Comparison of ENCODE assay signal across 6 worm cellular contexts in the genomic region with DNA sequence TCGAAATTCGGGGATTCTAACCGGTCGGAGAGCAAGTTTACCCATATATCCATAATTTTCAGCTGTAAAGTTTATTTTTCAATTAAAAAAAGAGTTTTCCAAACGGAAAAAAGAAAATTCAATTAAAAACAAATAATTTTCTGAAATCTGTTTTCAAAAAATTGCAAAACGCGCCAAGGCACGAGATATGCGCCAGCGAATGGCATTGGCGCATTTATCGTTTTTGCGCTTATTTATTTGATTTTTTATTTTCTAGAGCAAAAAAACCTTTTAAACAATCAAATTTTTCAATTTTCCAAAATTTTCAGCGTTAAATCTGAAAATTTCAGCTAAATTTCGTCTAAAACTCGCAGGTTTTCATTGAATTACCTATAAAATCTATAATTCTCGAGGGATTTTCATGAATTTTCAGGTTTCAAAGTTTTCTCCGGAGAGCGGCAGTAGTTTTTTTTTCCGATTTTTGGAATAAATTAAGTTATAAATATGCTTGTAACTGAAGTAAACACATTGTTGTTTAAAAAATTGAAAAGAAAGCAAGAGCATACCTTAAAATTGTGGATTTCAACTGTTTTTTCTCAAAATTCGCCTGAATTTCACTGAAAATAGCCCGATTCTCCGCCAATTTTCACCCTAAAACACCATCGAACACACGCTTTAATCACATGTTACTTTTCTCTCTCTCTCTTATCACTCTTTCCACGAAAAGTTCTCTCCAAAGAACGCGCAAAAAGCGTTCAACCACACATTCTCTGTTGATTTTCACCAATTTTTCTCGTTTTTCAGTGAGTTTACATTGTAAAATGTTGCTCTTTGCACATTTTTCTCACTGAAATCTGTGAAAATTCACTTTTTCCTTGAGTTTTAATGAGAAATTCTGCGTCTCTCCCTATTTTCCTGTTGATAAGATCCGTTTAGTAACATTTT.
A peak's percentile ranks its signal among the peaks of the same experiment; 100 is the strongest.
TF ChIP-seq lines count a peak whose summit lies in the region.

Gene B0432.10 (minus strand): TSS at position 649 of the 924 bp plus-strand sequence.

TF ChIP-seq in whole organism, L1 larva, 84 proteins besides CTCF, POLR2A, EP300 and RAD21 (continued from another document and continues in another):
- TF ChIP-seq sup-37 (GFP tag; optimal IDR thresholded peaks at IDR 0.05; lab: Kevin White, UChicago) (peak; percentile 60), snu-23 (GFP tag; optimal IDR thresholded peaks at IDR 0.05; lab: Kevin White, UChicago) (peak; percentile 93), mab-9 (GFP tag; IDR thresholded peaks at IDR 0.05; lab: Robert Waterston, UW) (peak; percentile 82), lin-15B (tag; optimal IDR thresholded peaks at IDR 0.05; lab: Kevin White, UChicago) (peak; percentile 82), elt-2 (tag; optimal IDR thresholded peaks at IDR 0.05; lab: Kevin White, UChicago) (peak; percentile 52), nhr-11 (tag; optimal IDR thresholded peaks at IDR 0.05; lab: Kevin White, UChicago) (peak; percentile 69), fkh-8 (tag; optimal IDR thresholded peaks at IDR 0.05; lab: Kevin White, UChicago) (peak; percentile 80), alr-1 (tag; optimal IDR thresholded peaks at IDR 0.05; lab: Kevin White, UChicago; ENCODE audit: borderline replicate concordance) (no peak), C04F5.9 (tag; optimal IDR thresholded peaks at IDR 0.05; lab: Kevin White, UChicago) (peak; percentile 65), blmp-1 (tag; optimal IDR thresholded peaks at IDR 0.05; lab: Kevin White, UChicago) (peak; percentile 77), pag-3 (tag; optimal IDR thresholded peaks at IDR 0.05; lab: Kevin White, UChicago; ENCODE audit: borderline replicate concordance, insufficient read depth) (no peak), vab-15 (tag; optimal IDR thresholded peaks at IDR 0.05; lab: Kevin White, UChicago) (no peak), ceh-8 (GFP tag; optimal IDR thresholded peaks at IDR 0.05; lab: Kevin White, UChicago) (peak; percentile 61), zip-4 (GFP tag; optimal IDR thresholded peaks at IDR 0.05; lab: Kevin White, UChicago) (peak; percentile 55), sptf-1 (tag; optimal IDR thresholded peaks at IDR 0.05; lab: Kevin White, UChicago) (no peak), mep-1 (tag; optimal IDR thresholded peaks at IDR 0.05; lab: Kevin White, UChicago) (peak; percentile 99), isw-1 (GFP tag; IDR thresholded peaks at IDR 0.05; lab: Robert Waterston, UW) (peak; percentile 82), nhr-71 (tag; optimal IDR thresholded peaks at IDR 0.05; lab: Kevin White, UChicago) (peak; percentile 91), F16B12.6 (tag; optimal IDR thresholded peaks at IDR 0.05; lab: Kevin White, UChicago) (peak; percentile 64)

TF ChIP-seq in whole organism, L2 larva, 48 proteins besides CTCF, POLR2A, EP300 and RAD21 (continued from another document and continues in another):
- TF ChIP-seq blmp-1 (tag; optimal IDR thresholded peaks at IDR 0.05; lab: Kevin White, UChicago; ENCODE audit: insufficient read depth), result no peak
- TF ChIP-seq ztf-4 (tag; optimal IDR thresholded peaks at IDR 0.05; lab: Kevin White, UChicago), result no peak
- TF ChIP-seq nhr-25 (tag; optimal IDR thresholded peaks at IDR 0.05; lab: Kevin White, UChicago), result peak; percentile 82
- TF ChIP-seq nhr-10 (tag; optimal IDR thresholded peaks at IDR 0.05; lab: Kevin White, UChicago), result no peak
- peak; percentile 87 for TF ChIP-seq lin-13 (GFP tag; optimal IDR thresholded peaks at IDR 0.05; lab: Kevin White, UChicago)
- peak; percentile 74 for TF ChIP-seq sma-3 (GFP tag; optimal IDR thresholded peaks at IDR 0.05; lab: Kevin White, UChicago)
- no peak for TF ChIP-seq lin-39 (tag; optimal IDR thresholded peaks at IDR 0.05; lab: Kevin White, UChicago)
- no peak for TF ChIP-seq aly-2 (tag; optimal IDR thresholded peaks at IDR 0.05; lab: Kevin White, UChicago)
- TF ChIP-seq peb-1 (tag; optimal IDR thresholded peaks at IDR 0.05; lab: Kevin White, UChicago), result no peak
- peak; percentile 77 for TF ChIP-seq sem-4 (tag; optimal IDR thresholded peaks at IDR 0.05; lab: Kevin White, UChicago)
- TF ChIP-seq lsy-2 (tag; optimal IDR thresholded peaks at IDR 0.05; lab: Kevin White, UChicago), result peak; percentile 81 to 92
- peak; percentile 58 for TF ChIP-seq nhr-129 (tag; optimal IDR thresholded peaks at IDR 0.05; lab: Kevin White, UChicago)
- TF ChIP-seq gmeb-1 (tag; optimal IDR thresholded peaks at IDR 0.05; lab: Kevin White, UChicago), result peak; percentile 97
- TF ChIP-seq nhr-77 (tag; optimal IDR thresholded peaks at IDR 0.05; lab: Kevin White, UChicago), result peak; percentile 37
- TF ChIP-seq mbf-1 (tag; optimal IDR thresholded peaks at IDR 0.05; lab: Kevin White, UChicago), result no peak
- peak; percentile 78 for TF ChIP-seq nhr-6 (tag; optimal IDR thresholded peaks at IDR 0.05; lab: Kevin White, UChicago)
- no peak for TF ChIP-seq nhr-23 (tag; optimal IDR thresholded peaks at IDR 0.05; lab: Kevin White, UChicago)
- peak; percentile 74 for TF ChIP-seq F13H6.1 (tag; optimal IDR thresholded peaks at IDR 0.05; lab: Kevin White, UChicago)
- no peak for TF ChIP-seq ama-1 (optimal IDR thresholded peaks at IDR 0.05; lab: Kevin White, UChicago)
- TF ChIP-seq dmd-4 (tag; optimal IDR thresholded peaks at IDR 0.05; lab: Kevin White, UChicago), result no peak

TF ChIP-seq in whole organism, L3 larva, 47 proteins besides CTCF, POLR2A, EP300 and RAD21 (continued from another document and continues in another):
- peak; percentile 56 for TF ChIP-seq R02D3.7 (tag; optimal IDR thresholded peaks at IDR 0.05; lab: Kevin White, UChicago)
- TF ChIP-seq nhr-23 (tag; optimal IDR thresholded peaks at IDR 0.05; lab: Kevin White, UChicago), result peak; percentile 90
- TF ChIP-seq zag-1 (tag; optimal IDR thresholded peaks at IDR 0.05; lab: Kevin White, UChicago), result no peak
- TF ChIP-seq lsy-12 (tag; optimal IDR thresholded peaks at IDR 0.05; lab: Kevin White, UChicago), result peak; percentile 42
- peak; percentile 94 for TF ChIP-seq pha-4 (tag; optimal IDR thresholded peaks at IDR 0.05; lab: Kevin White, UChicago)
- TF ChIP-seq eor-1 (tag; optimal IDR thresholded peaks at IDR 0.05; lab: Kevin White, UChicago), result no peak
- no peak for TF ChIP-seq nhr-77 (tag; optimal IDR thresholded peaks at IDR 0.05; lab: Kevin White, UChicago)
- no peak for TF ChIP-seq nhr-67 (tag; optimal IDR thresholded peaks at IDR 0.05; lab: Kevin White, UChicago)
- no peak for TF ChIP-seq nhr-28 (tag; optimal IDR thresholded peaks at IDR 0.05; lab: Kevin White, UChicago)
- TF ChIP-seq unc-62 (GFP tag; optimal IDR thresholded peaks at IDR 0.05; lab: Kevin White, UChicago), result no peak
- TF ChIP-seq lin-39 (tag; optimal IDR thresholded peaks at IDR 0.05; lab: Kevin White, UChicago), result peak; percentile 26
- TF ChIP-seq ztf-11 (tag; optimal IDR thresholded peaks at IDR 0.05; lab: Kevin White, UChicago), result no peak
- no peak for TF ChIP-seq nhr-237 (tag; optimal IDR thresholded peaks at IDR 0.05; lab: Kevin White, UChicago)
- TF ChIP-seq ceh-28 (tag; optimal IDR thresholded peaks at IDR 0.05; lab: Kevin White, UChicago), result peak; percentile 18
- peak; percentile 91 for TF ChIP-seq pqm-1 (tag; optimal IDR thresholded peaks at IDR 0.05; lab: Kevin White, UChicago)
- TF ChIP-seq fkh-2 (tag; optimal IDR thresholded peaks at IDR 0.05; lab: Kevin White, UChicago), result no peak
- TF ChIP-seq nhr-11 (tag; optimal IDR thresholded peaks at IDR 0.05; lab: Kevin White, UChicago), result no peak
- TF ChIP-seq snpc-4 (tag; optimal IDR thresholded peaks at IDR 0.05; lab: Kevin White, UChicago), result peak; percentile 91
- TF ChIP-seq nhr-12 (tag; optimal IDR thresholded peaks at IDR 0.05; lab: Kevin White, UChicago), result no peak
- TF ChIP-seq mdl-1 (tag; optimal IDR thresholded peaks at IDR 0.05; lab: Kevin White, UChicago), result no peak
- no peak for TF ChIP-seq ceh-16 (tag; optimal IDR thresholded peaks at IDR 0.05; lab: Kevin White, UChicago)
- no peak for TF ChIP-seq ceh-9 (tag; optimal IDR thresholded peaks at IDR 0.05; lab: Kevin White, UChicago)

TF ChIP-seq in whole organism, L4 larva, 104 proteins besides CTCF, POLR2A, EP300 and RAD21 (continued from another document and continues in another):
- TF ChIP-seq pha-4 (GFP tag; IDR thresholded peaks at IDR 0.05; lab: Robert Waterston, UW) (peak; percentile 51; the same call in 1 of the 2 replicates), pha-4 (tag; optimal IDR thresholded peaks at IDR 0.05; lab: Kevin White, UChicago) (peak; percentile 92), lsy-2 (tag; optimal IDR thresholded peaks at IDR 0.05; lab: Kevin White, UChicago) (peak in 1 of 2 experiments; percentile 91), nhr-11 (tag; optimal IDR thresholded peaks at IDR 0.05; lab: Kevin White, UChicago) (peak; percentile 25), unc-39 (tag; optimal IDR thresholded peaks at IDR 0.05; lab: Kevin White, UChicago) (no peak), dmd-6 (GFP tag; IDR thresholded peaks at IDR 0.05; lab: Robert Waterston, UW) (peak; percentile 71), lin-13 (GFP tag; optimal IDR thresholded peaks at IDR 0.05; lab: Kevin White, UChicago) (peak; percentile 62), aha-1 (tag; lab: Kevin White, UChicago) (peak; percentile 95), arid-1 (GFP tag; conservative IDR thresholded peaks at IDR 0.05; lab: Robert Waterston, UW) (0 out of 2 replicates have a peak, but pooled peaks have one; percentile 44), ceh-20 (GFP tag; IDR thresholded peaks at IDR 0.05; lab: Robert Waterston, UW) (peak; percentile 62; the same call in 1 of the 2 replicates), T26A8.4 (GFP tag; IDR thresholded peaks at IDR 0.05; lab: Robert Waterston, UW) (peak; percentile 69; the same call in 1 of the 2 replicates), lin-38 (GFP tag; IDR thresholded peaks at IDR 0.05; lab: Robert Waterston, UW) (peak; percentile 86), set-16 (GFP tag; IDR thresholded peaks at IDR 0.05; lab: Robert Waterston, UW) (no peak), rbr-2 (tag; optimal IDR thresholded peaks at IDR 0.05; lab: Kevin White, UChicago) (peak; percentile 64), T20F7.1 (GFP tag; optimal IDR thresholded peaks at IDR 0.05; lab: Kevin White, UChicago) (peak; percentile 85), ceh-32 (tag; optimal IDR thresholded peaks at IDR 0.05; lab: Kevin White, UChicago; ENCODE audit: poor library complexity) (no peak), skn-1 (tag; optimal IDR thresholded peaks at IDR 0.05; lab: Kevin White, UChicago) (no peak), mes-2 (tag; optimal IDR thresholded peaks at IDR 0.05; lab: Kevin White, UChicago; ENCODE audit: poor library complexity, severe bottlenecking) (peak; percentile 91), daf-19 (GFP tag; conservative IDR thresholded peaks at IDR 0.05; lab: Robert Waterston, UW) (0 out of 2 replicates have a peak, but pooled peaks have one; percentile 20), ama-1 (optimal IDR thresholded peaks at IDR 0.05; lab: Kevin White, UChicago) (no peak), dmd-8 (GFP tag; IDR thresholded peaks at IDR 0.05; lab: Robert Waterston, UW) (no peak)

TF ChIP-seq in whole organism, mixed stage, embryonic, 35 proteins besides CTCF, POLR2A, EP300 and RAD21 (continued from another document):
- TF ChIP-seq blmp-1 (tag; optimal IDR thresholded peaks at IDR 0.05; lab: Kevin White, UChicago) (no peak), flh-1 (GFP tag; optimal IDR thresholded peaks at IDR 0.05; lab: Kevin White, UChicago) (no peak), ces-1 (GFP tag; optimal IDR thresholded peaks at IDR 0.05; lab: Kevin White, UChicago) (peak; percentile 81), unc-39 (tag; optimal IDR thresholded peaks at IDR 0.05; lab: Kevin White, UChicago) (no peak), nhr-237 (tag; optimal IDR thresholded peaks at IDR 0.05; lab: Kevin White, UChicago) (peak; percentile 78), nhr-28 (tag; optimal IDR thresholded peaks at IDR 0.05; lab: Kevin White, UChicago) (no peak), mep-1 (tag; optimal IDR thresholded peaks at IDR 0.05; lab: Kevin White, UChicago) (peak; percentile 89), snpc-4 (tag; optimal IDR thresholded peaks at IDR 0.05; lab: Kevin White, UChicago) (no peak), ham-2 (GFP tag; optimal IDR thresholded peaks at IDR 0.05; lab: Kevin White, UChicago) (no peak), lin-32 (GFP tag; optimal IDR thresholded peaks at IDR 0.05; lab: Kevin White, UChicago) (no peak), unc-120 (tag; optimal IDR thresholded peaks at IDR 0.05; lab: Kevin White, UChicago; ENCODE audit: poor library complexity, severe bottlenecking) (no peak), lin-13 (tag; optimal IDR thresholded peaks at IDR 0.05; lab: Kevin White, UChicago) (peak; percentile 77), unc-62 (GFP tag; optimal IDR thresholded peaks at IDR 0.05; lab: Kevin White, UChicago) (no peak), ceh-83 (GFP tag; optimal IDR thresholded peaks at IDR 0.05; lab: Kevin White, UChicago) (no peak), ztf-11 (tag; optimal IDR thresholded peaks at IDR 0.05; lab: Kevin White, UChicago) (no peak), cnd-1 (tag; optimal IDR thresholded peaks at IDR 0.05; lab: Kevin White, UChicago) (no peak), pha-4 (tag; optimal IDR thresholded peaks at IDR 0.05; lab: Kevin White, UChicago) (peak; percentile 76)

TF ChIP-seq in whole organism, young adult, 124 proteins besides CTCF, POLR2A, EP300 and RAD21 (continued from another document and continues in another):
- TF ChIP-seq akir-1 (GFP tag; optimal IDR thresholded peaks at IDR 0.05; lab: Kevin White, UChicago) (no peak), zfh-2 (GFP tag; conservative IDR thresholded peaks at IDR 0.05; lab: Robert Waterston, UW) (no peak), ekl-4 (GFP tag; IDR thresholded peaks at IDR 0.05; lab: Robert Waterston, UW) (peak; percentile 33; the same call in 1 of the 2 replicates), C06A6.2 (GFP tag; conservative IDR thresholded peaks at IDR 0.05; lab: Robert Waterston, UW) (0 out of 2 replicates have a peak, but pooled peaks have one; percentile 32), T07F8.4 (tag; optimal IDR thresholded peaks at IDR 0.05; lab: Kevin White, UChicago) (no peak), xnd-1 (tag; optimal IDR thresholded peaks at IDR 0.05; lab: Kevin White, UChicago) (no peak), F57C9.4 (tag; optimal IDR thresholded peaks at IDR 0.05; lab: Kevin White, UChicago) (no peak), Y95B8A.8 (GFP tag; IDR thresholded peaks at IDR 0.05; lab: Robert Waterston, UW) (no peak), nhr-179 (tag; optimal IDR thresholded peaks at IDR 0.05; lab: Kevin White, UChicago) (no peak), nfyb-1 (GFP tag; IDR thresholded peaks at IDR 0.05; lab: Robert Waterston, UW) (peak; percentile 69; the same call in 1 of the 2 replicates), zim-3 (tag; optimal IDR thresholded peaks at IDR 0.05; lab: Kevin White, UChicago) (no peak), K12H6.12 (tag; optimal IDR thresholded peaks at IDR 0.05; lab: Kevin White, UChicago) (peak; percentile 44), T26A5.8 (tag; optimal IDR thresholded peaks at IDR 0.05; lab: Kevin White, UChicago) (no peak), F49E8.2 (tag; optimal IDR thresholded peaks at IDR 0.05; lab: Kevin White, UChicago; ENCODE audit: insufficient read depth) (no peak), let-607 (tag; optimal IDR thresholded peaks at IDR 0.05; lab: Kevin White, UChicago) (peak in 1 of 2 experiments; percentile 27), lsy-27 (tag; optimal IDR thresholded peaks at IDR 0.05; lab: Kevin White, UChicago; ENCODE audit: borderline replicate concordance, insufficient read depth) (no peak), rpc-1 (optimal IDR thresholded peaks at IDR 0.05; lab: Kevin White, UChicago) (no peak), rpc-1 (tag; optimal IDR thresholded peaks at IDR 0.05; lab: Kevin White, UChicago) (no peak), dpff-1 (tag; optimal IDR thresholded peaks at IDR 0.05; lab: Kevin White, UChicago) (no peak), lin-54 (GFP tag; optimal IDR thresholded peaks at IDR 0.05; lab: Kevin White, UChicago) (peak; percentile 93), nhr-90 (tag; optimal IDR thresholded peaks at IDR 0.05; lab: Kevin White, UChicago) (no peak), nfya-1 (tag; optimal IDR thresholded peaks at IDR 0.05; lab: Kevin White, UChicago; ENCODE audit: borderline replicate concordance, insufficient read depth) (no peak), madf-3 (GFP tag; IDR thresholded peaks at IDR 0.05; lab: Robert Waterston, UW) (0 out of 2 replicates have a peak, but pooled peaks have one; percentile 26), unc-130 (GFP tag; optimal IDR thresholded peaks at IDR 0.05; lab: Kevin White, UChicago) (no peak), sdz-38 (tag; optimal IDR thresholded peaks at IDR 0.05; lab: Kevin White, UChicago) (no peak), D2030.7 (GFP tag; IDR thresholded peaks at IDR 0.05; lab: Robert Waterston, UW) (0 out of 2 replicates have a peak, but pooled peaks have one; percentile 48), egrh-3 (GFP tag; IDR thresholded peaks at IDR 0.05; lab: Robert Waterston, UW) (no peak), egl-18 (GFP tag; IDR thresholded peaks at IDR 0.05; lab: Robert Waterston, UW) (no peak), F22D6.2 (tag; optimal IDR thresholded peaks at IDR 0.05; lab: Kevin White, UChicago) (no peak), nfya-2 (GFP tag; IDR thresholded peaks at IDR 0.05; lab: Robert Waterston, UW) (no peak), ZK185.1 (tag; optimal IDR thresholded peaks at IDR 0.05; lab: Kevin White, UChicago; ENCODE audit: poor library complexity, severe bottlenecking) (no peak)
